Worm (Caenorhabditis elegans): ENCODE data around the gene F02A9.1.
A peak's percentile ranks its signal among the peaks of the same experiment; 100 is the strongest.

Gene F02A9.1

ce11 chrIII:9051119-9051597 is 26.4 kb downstream of the F02A9.1 start (continued):
- TF ChIP-seq lin-1 (GFP tag; IDR thresholded peaks at IDR 0.05) (peak; percentile 82), dmd-6 (GFP tag; IDR thresholded peaks at IDR 0.05) (peak; percentile 63), nhr-41 (GFP tag; IDR thresholded peaks at IDR 0.05) (0 out of 2 replicates have a peak, but pooled peaks have one; percentile 43), daf-19 (GFP tag; conservative IDR thresholded peaks at IDR 0.05) (peak; percentile 31; the same call in 1 of the 2 replicates), zip-11 (GFP tag; IDR thresholded peaks at IDR 0.05) (no peak), ceh-20 (GFP tag; IDR thresholded peaks at IDR 0.05) (peak; percentile 67; the same call in 1 of the 2 replicates), spr-1 (tag; optimal IDR thresholded peaks at IDR 0.05) (peak; percentile 27), nhr-6 (tag; optimal IDR thresholded peaks at IDR 0.05) (peak; percentile 80), fkh-10 (GFP tag; optimal IDR thresholded peaks at IDR 0.05) (no peak), zip-2 (tag; optimal IDR thresholded peaks at IDR 0.05) (peak; percentile 74), jun-1 (tag; optimal IDR thresholded peaks at IDR 0.05) (peak; percentile 31), F37D6.2 (tag; optimal IDR thresholded peaks at IDR 0.05) (no peak), lin-39 (tag; optimal IDR thresholded peaks at IDR 0.05) (no peak), ceh-44 (GFP tag; IDR thresholded peaks at IDR 0.05) (no peak), dmd-9 (GFP tag; IDR thresholded peaks at IDR 0.05) (no peak), unc-62 (GFP tag; optimal IDR thresholded peaks at IDR 0.05 in 1 of 2) (no peak), unc-62 (tag; optimal IDR thresholded peaks at IDR 0.05) (no peak), aly-2 (tag; optimal IDR thresholded peaks at IDR 0.05) (no peak), R02D3.7 (tag; optimal IDR thresholded peaks at IDR 0.05) (no peak), dmd-8 (GFP tag; IDR thresholded peaks at IDR 0.05) (no peak), sdz-12 (GFP tag; optimal IDR thresholded peaks at IDR 0.05) (peak; percentile 86), gei-8 (GFP tag; optimal IDR thresholded peaks at IDR 0.05) (peak; percentile 36), ctbp-1 (GFP tag; IDR thresholded peaks at IDR 0.05) (peak; percentile 76), fos-1 (tag; optimal IDR thresholded peaks at IDR 0.05) (no peak), F26F4.8 (GFP tag; conservative IDR thresholded peaks at IDR 0.05) (no peak), Y105C5A.15 (GFP tag; IDR thresholded peaks at IDR 0.05) (no peak), F44E2.7 (GFP tag; IDR thresholded peaks at IDR 0.05) (0 out of 2 replicates have a peak, but pooled peaks have one; percentile 14), D1046.2 (GFP tag; IDR thresholded peaks at IDR 0.05) (0 out of 2 replicates have a peak, but pooled peaks have one; percentile 4), pha-4 (GFP tag; IDR thresholded peaks at IDR 0.05) (peak; percentile 81), pha-4 (tag; optimal IDR thresholded peaks at IDR 0.05) (peak; percentile 82), snpc-4 (tag; optimal IDR thresholded peaks at IDR 0.05) (no peak), nhr-102 (tag; optimal IDR thresholded peaks at IDR 0.05) (peak; percentile 18), ZK546.5 (tag; optimal IDR thresholded peaks at IDR 0.05) (no peak), lin-15B (tag; optimal IDR thresholded peaks at IDR 0.05) (no peak), nhr-48 (tag; optimal IDR thresholded peaks at IDR 0.05) (no peak), madf-9 (GFP tag; conservative IDR thresholded peaks at IDR 0.05) (peak; percentile 62), rbr-2 (tag; optimal IDR thresholded peaks at IDR 0.05) (peak; percentile 53), set-16 (GFP tag; IDR thresholded peaks at IDR 0.05) (no peak), cey-2 (tag; optimal IDR thresholded peaks at IDR 0.05; ENCODE audit: borderline replicate concordance, insufficient read depth) (peak; percentile 41), F49E8.2 (tag; optimal IDR thresholded peaks at IDR 0.05; ENCODE audit: borderline replicate concordance) (no peak), T20F7.1 (GFP tag; optimal IDR thresholded peaks at IDR 0.05) (peak; percentile 84), hlh-30 (tag; optimal IDR thresholded peaks at IDR 0.05; ENCODE audit: insufficient read depth) (peak; percentile 87), hlh-11 (tag; optimal IDR thresholded peaks at IDR 0.05) (peak; percentile 85), dve-1 (tag; optimal IDR thresholded peaks at IDR 0.05; ENCODE audit: insufficient read depth) (peak; percentile 94), daf-16 (GFP tag; optimal IDR thresholded peaks at IDR 0.05) (peak; percentile 23 to 52), daf-16 (tag; optimal IDR thresholded peaks at IDR 0.05) (peak; percentile 97), lsy-2 (tag; optimal IDR thresholded peaks at IDR 0.05) (peak in 1 of 2 experiments; percentile 91), lin-29 (GFP tag; IDR thresholded peaks at IDR 0.05) (peak; percentile 53; the same call in 1 of the 2 replicates), dpl-1 (GFP tag; optimal IDR thresholded peaks at IDR 0.05) (peak; percentile 51), tra-1 (GFP tag; IDR thresholded peaks at IDR 0.05) (peak; percentile 87), F10B5.3 (tag; optimal IDR thresholded peaks at IDR 0.05) (no peak)
